Fruit fly (Drosophila melanogaster) whole organism, embryonic: Measurements from ENCODE around the gene pyx.
A peak's percentile ranks its signal among the peaks of the same experiment; 100 is the strongest.

ENCODE experiments used
- CG10565 ChIP-seq: fragments of 200-800 bp; sonication (Bioruptor generic); optimal IDR thresholded peaks from 3 replicates; lab custom pipeline; 2016; ENCODE audit warnings: missing biosample characterization, mild to moderate bottlenecking, missing genetic modification characterization
- CG11093 ChIP-seq: fragments of 200-800 bp; sonication (Bioruptor generic); IDR thresholded peaks from 3 replicates; pipeline ENCODE4 v1.3.6; 2022; ENCODE audit warnings: missing biosample characterization, missing genetic modification characterization
- CG11695 ChIP-seq: fragments of 200-800 bp; sonication (Bioruptor generic); IDR thresholded peaks from 3 replicates; pipeline ENCODE4 v1.3.6; 2022; ENCODE audit warnings: missing biosample characterization, missing genetic modification characterization
- CG12391 ChIP-seq: fragments of 200-800 bp; sonication (Bioruptor generic); optimal IDR thresholded peaks from 3 replicates; lab custom pipeline; 2018; ENCODE audit warnings: missing biosample characterization, mild to moderate bottlenecking, missing genetic modification characterization, moderate library complexity
- CG12659 ChIP-seq: fragments of 200-800 bp; sonication (Bioruptor generic); optimal IDR thresholded peaks from 3 replicates; lab custom pipeline; 2017; ENCODE audit warnings: mild to moderate bottlenecking, missing biosample characterization, missing genetic modification reagents, missing genetic modification characterization
- CG15011 ChIP-seq: fragments of 200-800 bp; sonication (Bioruptor generic); optimal IDR thresholded peaks from 3 replicates; lab custom pipeline; 2018; ENCODE audit warnings: missing biosample characterization, mild to moderate bottlenecking, missing genetic modification characterization
- CG15073 ChIP-seq: fragments of 200-800 bp; sonication (Bioruptor generic); optimal IDR thresholded peaks from 2 replicates; lab custom pipeline; 2016; ENCODE audit warnings: missing biosample characterization, missing genetic modification characterization
- CG31441 ChIP-seq: fragments of 200-800 bp; sonication (Bioruptor generic); IDR thresholded peaks from 2 replicates; pipeline ENCODE4 v1.3.6; 2022; ENCODE audit warnings: missing biosample characterization, missing genetic modification characterization
- CG32772 ChIP-seq: fragments of 200-800 bp; sonication (Bioruptor generic); IDR thresholded peaks from 2 replicates; pipeline ENCODE4 v1.3.6; 2022; ENCODE audit warnings: missing biosample characterization, missing genetic modification characterization
- CG33213 ChIP-seq: fragments of 200-800 bp; sonication (Bioruptor generic); optimal IDR thresholded peaks from 3 replicates; lab custom pipeline; 2016; ENCODE audit warnings: missing biosample characterization, missing genetic modification characterization
- CG3838 ChIP-seq: fragments of 200-800 bp; sonication (Bioruptor generic); optimal IDR thresholded peaks from 3 replicates; lab custom pipeline; 2016; ENCODE audit warnings: missing biosample characterization, missing genetic modification characterization
- CG3847 ChIP-seq: fragments of 200-800 bp; sonication (Bioruptor generic); IDR thresholded peaks from 2 replicates; pipeline ENCODE4 v1.3.6; 2022; ENCODE audit warnings: missing biosample characterization, missing genetic modification characterization
- CG3995 ChIP-seq: fragments of 200-800 bp; sonication (Bioruptor generic); optimal IDR thresholded peaks from 3 replicates; lab custom pipeline; 2016; ENCODE audit warnings: missing biosample characterization, missing genetic modification characterization
- CG6689 ChIP-seq: fragments of 200-800 bp; sonication (Bioruptor generic); IDR thresholded peaks from 2 replicates; pipeline ENCODE4 v1.3.6; 2022; ENCODE audit warnings: missing biosample characterization, missing genetic modification characterization
- CG8924 ChIP-seq: fragments of 200-800 bp; optimal IDR thresholded peaks from 3 replicates; lab custom pipeline; 2019; ENCODE audit warnings: missing biosample characterization, mild to moderate bottlenecking, missing genetic modification characterization, moderate library complexity
- CG9876 ChIP-seq: fragments of 200-800 bp; sonication (Bioruptor generic); optimal IDR thresholded peaks from 2 replicates; lab custom pipeline; 2016; ENCODE audit warnings: missing biosample characterization, missing genetic modification characterization
- Camta ChIP-seq: fragments of 200-800 bp; sonication (Bioruptor generic); optimal IDR thresholded peaks from 2 replicates; lab custom pipeline; 2016; ENCODE audit warnings: missing biosample characterization, missing genetic modification characterization
- CkIIα-i1 ChIP-seq: fragments of 200-800 bp; sonication (Bioruptor generic); IDR thresholded peaks from 2 replicates; pipeline ENCODE4 v1.3.6; 2022; ENCODE audit warnings: missing biosample characterization, missing genetic modification characterization
- D ChIP-seq, 2 experiments: fragments of 200-800 bp in 1 of 2; fragments of >200 bp in 1 of 2; sonication (Bioruptor generic) in 1 of 2; optimal IDR thresholded peaks; 2 replicates in 1 of 2; 3 replicates in 1 of 2; lab custom pipeline; 2017; ENCODE audit warnings: mild to moderate bottlenecking in 1 of 2, missing biosample characterization in 1 of 2, missing genetic modification characterization in 1 of 2, missing genetic modification reagents in 1 of 2
- ERR ChIP-seq: fragments of 200-800 bp; sonication (Bioruptor generic); optimal IDR thresholded peaks from 2 replicates; lab custom pipeline; 2016; ENCODE audit warnings: missing biosample characterization, missing genetic modification characterization
- Elba2 ChIP-seq: fragments of 200-800 bp; sonication (Bioruptor generic); optimal IDR thresholded peaks from 3 replicates; lab custom pipeline; 2016; ENCODE audit warnings: missing biosample characterization, missing genetic modification characterization
- Ets65A ChIP-seq: fragments of 200-800 bp; sonication (Bioruptor generic); peaks from one replicate; lab custom pipeline; 2016; ENCODE audit warnings: missing biosample characterization, missing genetic modification characterization
- H15 ChIP-seq: fragments of 200-800 bp; sonication (Bioruptor generic); IDR thresholded peaks from 3 replicates; pipeline ENCODE4 v1.3.6; 2022; ENCODE audit warnings: missing biosample characterization, missing genetic modification characterization
- HLHmδ ChIP-seq: fragments of 200-800 bp; sonication (Bioruptor generic); optimal IDR thresholded peaks from 2 replicates; lab custom pipeline; 2018; ENCODE audit warnings: missing biosample characterization, mild to moderate bottlenecking, missing genetic modification characterization, moderate library complexity
- HmgZ ChIP-seq: fragments of 200-800 bp; sonication (Bioruptor generic); optimal IDR thresholded peaks from 2 replicates; lab custom pipeline; 2018; ENCODE audit warnings: missing biosample characterization, mild to moderate bottlenecking, missing genetic modification characterization
- Mad ChIP-seq: fragments of 200-800 bp; sonication (Bioruptor generic); optimal IDR thresholded peaks from 2 replicates; lab custom pipeline; 2016; ENCODE audit warnings: missing biosample characterization, missing genetic modification characterization
- Mes4 ChIP-seq: fragments of 200-800 bp; sonication (Bioruptor generic); optimal IDR thresholded peaks from 2 replicates; lab custom pipeline; 2016; ENCODE audit warnings: missing biosample characterization, missing genetic modification characterization
- NfI ChIP-seq: fragments of 200-800 bp; sonication (Bioruptor generic); optimal IDR thresholded peaks from 3 replicates; lab custom pipeline; 2018; ENCODE audit warnings: missing biosample characterization, mild to moderate bottlenecking, missing genetic modification characterization, moderate library complexity
- Ptx1 ChIP-seq: fragments of 200-800 bp; sonication (Bioruptor generic); IDR thresholded peaks from 2 replicates; pipeline ENCODE4 v1.3.6; 2022; ENCODE audit warnings: missing biosample characterization, missing genetic modification characterization
- Rx ChIP-seq: fragments of 200-800 bp; sonication (Bioruptor generic); IDR thresholded peaks from 2 replicates; pipeline ENCODE4 v1.3.6; 2022; ENCODE audit warnings: missing biosample characterization, missing genetic modification characterization
- Ssrp ChIP-seq: fragments of 200-800 bp; sonication (Bioruptor generic); optimal IDR thresholded peaks from 2 replicates; lab custom pipeline; 2018; ENCODE audit warnings: missing biosample characterization, mild to moderate bottlenecking, missing genetic modification characterization, moderate library complexity
- Xrp1 ChIP-seq: fragments of 200-800 bp; sonication (Bioruptor generic); IDR thresholded peaks from 2 replicates; pipeline ENCODE4 v1.3.6; 2022; ENCODE audit warnings: missing biosample characterization, missing genetic modification characterization
- ato ChIP-seq: fragments of 200-800 bp; sonication (Bioruptor generic); IDR thresholded peaks from 2 replicates; pipeline ENCODE4 v1.3.6; 2022; ENCODE audit warnings: missing biosample characterization, missing genetic modification characterization; ENCODE audit not compliant: partially characterized antibody
- crp ChIP-seq, 2 experiments: fragments of 200-800 bp; sonication (Bioruptor generic); optimal IDR thresholded peaks; 2 replicates in 1 of 2; 3 replicates in 1 of 2; lab custom pipeline; 2017; ENCODE audit warnings: missing biosample characterization in 2 of 2, missing genetic modification characterization in 2 of 2, mild to moderate bottlenecking in 1 of 2, moderate library complexity in 1 of 2
- dimm ChIP-seq: fragments of 200-800 bp; sonication (Bioruptor generic); IDR thresholded peaks from 2 replicates; pipeline ENCODE4 v1.3.6; 2022; ENCODE audit warnings: missing biosample characterization, missing genetic modification characterization
- gsb-n ChIP-seq: fragments of 200-800 bp; sonication (Bioruptor generic); optimal IDR thresholded peaks from 3 replicates; lab custom pipeline; 2018; ENCODE audit warnings: missing biosample characterization, mild to moderate bottlenecking, missing genetic modification characterization
- hbn ChIP-seq: fragments of 200-800 bp; sonication (Bioruptor generic); IDR thresholded peaks from 2 replicates; pipeline ENCODE4 v1.3.6; 2022; ENCODE audit warnings: missing biosample characterization, missing genetic modification characterization; ENCODE audit not compliant: partially characterized antibody
- jing ChIP-seq: fragments of 200-800 bp; sonication (Bioruptor generic); optimal IDR thresholded peaks from 2 replicates; lab custom pipeline; 2018; ENCODE audit warnings: missing biosample characterization, mild to moderate bottlenecking, missing genetic modification characterization
- org-1 ChIP-seq: fragments of 200-800 bp; sonication (Bioruptor generic); optimal IDR thresholded peaks from 2 replicates; lab custom pipeline; 2017; ENCODE audit warnings: missing biosample characterization, missing genetic modification characterization
- prd ChIP-seq, 3 experiments: fragments of >200 bp in 2 of 3; fragments of 200-800 bp in 1 of 3; sonication (Bioruptor generic) in 1 of 3; optimal IDR thresholded peaks in 2 of 3; IDR thresholded peaks in 1 of 3; 2 replicates in 2 of 3; 3 replicates in 1 of 3; pipeline versions ENCODE4 v1.3.6 to Lab custom; 2017 to 2022; ENCODE audit warnings: missing biosample characterization in 1 of 3, missing genetic modification characterization in 1 of 3
- ranshi ChIP-seq: fragments of 200-800 bp; sonication (Bioruptor generic); IDR thresholded peaks from 2 replicates; pipeline ENCODE4 v1.3.6; 2022; ENCODE audit warnings: missing biosample characterization, missing genetic modification characterization
- seq ChIP-seq: fragments of 200-800 bp; sonication (Bioruptor generic); IDR thresholded peaks from 2 replicates; pipeline ENCODE4 v1.3.6; 2022; ENCODE audit warnings: missing biosample characterization, missing genetic modification characterization
- sna ChIP-seq: fragments of 200-800 bp; sonication (Bioruptor generic); IDR thresholded peaks from 2 replicates; pipeline ENCODE4 v1.3.6; 2022; ENCODE audit warnings: missing biosample characterization, missing genetic modification characterization; ENCODE audit not compliant: partially characterized antibody
- so ChIP-seq: fragments of 200-800 bp; sonication (Bioruptor generic); IDR thresholded peaks from 3 replicates; pipeline ENCODE4 v1.3.6; 2022; ENCODE audit warnings: missing biosample characterization, missing genetic modification characterization
- sqz ChIP-seq: fragments of 200-800 bp; sonication (Bioruptor generic); optimal IDR thresholded peaks from 3 replicates; lab custom pipeline; 2018; ENCODE audit warnings: missing biosample characterization, mild to moderate bottlenecking, missing genetic modification characterization
- ssp ChIP-seq: fragments of 200-800 bp; sonication (Bioruptor generic); IDR thresholded peaks from 2 replicates; pipeline ENCODE4 v1.3.6; 2022; ENCODE audit warnings: missing biosample characterization, missing genetic modification characterization
- tgo ChIP-seq: fragments of 200-800 bp; sonication (Bioruptor generic); IDR thresholded peaks from 3 replicates; pipeline ENCODE4 v1.3.6; 2022; ENCODE audit warnings: missing biosample characterization, missing genetic modification characterization
- vfl ChIP-seq: fragments of 200-800 bp; sonication (Bioruptor generic); optimal IDR thresholded peaks from 2 replicates; lab custom pipeline; 2016; ENCODE audit warnings: missing biosample characterization, missing genetic modification characterization

The pyx gene

DNA sequence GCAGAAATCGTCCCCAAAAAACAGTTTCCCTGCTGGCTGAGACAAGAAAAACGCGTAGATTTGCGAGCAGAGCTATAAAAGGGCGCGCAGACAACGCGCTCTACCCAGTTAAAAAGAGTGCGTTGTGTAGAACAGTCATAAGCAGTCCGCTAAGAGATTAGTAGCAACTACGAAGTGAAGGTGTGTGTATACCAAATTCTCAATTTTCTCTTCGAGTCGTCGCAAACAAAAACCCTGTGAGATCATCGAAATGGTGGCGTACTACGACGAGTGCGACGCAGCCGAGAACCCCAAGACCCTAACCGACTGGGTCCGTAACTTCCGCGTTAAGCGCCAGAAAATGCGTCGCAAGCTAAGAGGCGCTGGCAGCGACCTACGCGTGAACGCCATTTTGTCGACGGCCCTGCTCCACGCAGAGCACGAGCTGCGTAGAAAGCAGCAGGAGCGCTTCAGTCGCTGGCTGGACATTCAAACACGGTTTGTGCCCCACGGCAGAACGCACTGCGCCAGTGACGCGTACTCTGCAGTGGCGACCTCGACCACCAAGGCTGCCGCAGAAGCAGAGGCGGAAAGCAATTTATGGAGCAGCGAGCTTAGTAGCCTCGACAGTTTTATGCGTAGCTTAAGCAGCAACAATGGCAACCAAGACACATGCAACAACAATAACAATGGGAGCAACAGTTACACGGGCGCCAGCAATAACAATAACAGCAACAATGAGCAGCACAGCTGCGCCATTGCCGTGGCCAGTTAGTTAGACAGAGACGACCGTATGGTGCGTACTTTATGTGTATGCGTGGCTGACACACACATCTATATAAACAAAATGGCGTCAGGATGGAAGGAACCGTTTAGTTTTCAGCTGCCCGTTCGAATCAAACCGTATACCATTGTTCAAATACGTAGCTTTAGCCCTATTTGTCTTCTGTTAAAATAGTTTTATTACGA is 1.4 kb upstream of the pyx start (continued):
- TF ChIP-seq HLHmδ (peak; percentile 74), CG15011 (GFP tag; lab: Kevin White, UChicago) (no peak), HmgZ (tag; lab: Kevin White, UChicago) (peak; percentile 2), Mes4 (GFP tag; lab: Kevin White, UChicago) (no peak), tgo (GFP tag; lab: Robert Waterston, UW) (no peak), ranshi (peak; percentile 63), D (optimal IDR thresholded peaks at IDR 0.05; lab: Kevin White, UChicago) (peak; percentile 95), D (GFP tag; optimal IDR thresholded peaks at IDR 0.05; lab: Kevin White, UChicago) (peak; percentile 55), CG3838 (GFP tag; lab: Kevin White, UChicago) (peak; percentile 47), sna (GFP tag; lab: Robert Waterston, UW) (no peak), Ets65A (GFP tag; lab: Kevin White, UChicago) (peak; percentile 51), CG12659 (GFP tag; lab: Kevin White, UChicago) (peak; percentile 20), prd (optimal IDR thresholded peaks at IDR 0.05; lab: Kevin White, UChicago) (no peak), prd (GFP tag; IDR thresholded peaks at IDR 0.05; lab: Robert Waterston, UW) (no peak), ssp (GFP tag; lab: Robert Waterston, UW) (no peak), CkIIα-i1 (GFP tag; lab: Robert Waterston, UW) (no peak), H15 (GFP tag; lab: Robert Waterston, UW) (no peak), CG12391 (tag; lab: Kevin White, UChicago) (no peak), CG33213 (GFP tag; lab: Kevin White, UChicago) (peak; percentile 2), ERR (peak; percentile 40), vfl (GFP tag; lab: Kevin White, UChicago) (no peak), crp (GFP tag; optimal IDR thresholded peaks at IDR 0.05; lab: Kevin White, UChicago) (peak in 1 of 2 experiments; percentile 46), ato (GFP tag; lab: Robert Waterston, UW) (peak; percentile 48), hbn (no peak), CG10565 (GFP tag; lab: Kevin White, UChicago) (no peak), dimm (GFP tag; lab: Robert Waterston, UW) (no peak), Ssrp (tag; lab: Kevin White, UChicago) (peak; percentile 57), CG8924 (tag; lab: Kevin White, UChicago) (peak; percentile 81), gsb-n (no peak), Camta (no peak), so (GFP tag; lab: Robert Waterston, UW) (peak; percentile 17; the same call in 1 of the 3 replicates), jing (no peak), Elba2 (no peak), seq (GFP tag; lab: Robert Waterston, UW) (peak; percentile 43; the same call in 1 of the 2 replicates), org-1 (GFP tag; lab: Kevin White, UChicago) (no peak), CG3847 (GFP tag; lab: Robert Waterston, UW) (no peak), CG9876 (no peak), CG31441 (no peak), CG15073 (GFP tag; lab: Kevin White, UChicago) (no peak), CG6689 (no peak), Ptx1 (no peak; the same call in 1 of the 2 replicates), CG11093 (GFP tag; lab: Robert Waterston, UW) (no peak), CG3995 (GFP tag; lab: Kevin White, UChicago) (no peak), CG32772 (no peak), Mad (GFP tag; lab: Kevin White, UChicago) (no peak), sqz (GFP tag; lab: Kevin White, UChicago) (no peak), Xrp1 (GFP tag; lab: Robert Waterston, UW) (peak; percentile 18), CG11695 (GFP tag; lab: Robert Waterston, UW) (peak; percentile 6; the same call in 1 of the 3 replicates), Rx (GFP tag; lab: Robert Waterston, UW) (no peak), NfI (no peak)
